Worm (Caenorhabditis elegans) whole organism, L2 larva: ENCODE results near the gene W01G7.4.

Source experiments
- R02D3.7 ChIP-seq: fragments of 150-350 bp; optimal IDR thresholded peaks from 2 replicates; lab custom pipeline; 2014; ENCODE audit warnings: missing biosample characterization, missing genetic modification characterization
- ama-1 ChIP-seq: fragments of 150-350 bp; optimal IDR thresholded peaks from 2 replicates; lab custom pipeline; 2018; ENCODE audit warnings: inconsistent platforms
- dmd-4 ChIP-seq: sonication (generic microtip); optimal IDR thresholded peaks from 2 replicates; lab custom pipeline; 2017; ENCODE audit warnings: missing biosample characterization, missing genetic modification characterization
- elt-1 ChIP-seq: fragments of 150-350 bp; optimal IDR thresholded peaks from 2 replicates; lab custom pipeline; 2014; ENCODE audit warnings: missing biosample characterization, missing genetic modification characterization
- elt-3 ChIP-seq: sonication (generic microtip); optimal IDR thresholded peaks from 2 replicates; lab custom pipeline; 2017; ENCODE audit warnings: missing biosample characterization, missing genetic modification characterization
- lsy-2 ChIP-seq, 2 experiments: fragments of 150-350 bp in 1 of 2; sonication (generic microtip) in 1 of 2; optimal IDR thresholded peaks; 2 replicates each; lab custom pipeline; 2014 to 2017; ENCODE audit warnings: missing biosample characterization in 2 of 2, missing genetic modification characterization in 2 of 2
- nhr-10 ChIP-seq: sonication (generic microtip); optimal IDR thresholded peaks from 2 replicates; lab custom pipeline; 2017; ENCODE audit warnings: missing biosample characterization, missing genetic modification characterization
- nhr-11 ChIP-seq: fragments of 150-350 bp; optimal IDR thresholded peaks from 2 replicates; lab custom pipeline; 2014; ENCODE audit warnings: missing biosample characterization, missing genetic modification characterization
- skn-1 ChIP-seq: sonication (generic microtip); optimal IDR thresholded peaks from 2 replicates; lab custom pipeline; 2017; ENCODE audit warnings: missing biosample characterization, missing genetic modification characterization
- unc-39 ChIP-seq: fragments of 150-350 bp; optimal IDR thresholded peaks from 2 replicates; lab custom pipeline; 2014; ENCODE audit warnings: missing biosample characterization, missing genetic modification characterization

DNA sequence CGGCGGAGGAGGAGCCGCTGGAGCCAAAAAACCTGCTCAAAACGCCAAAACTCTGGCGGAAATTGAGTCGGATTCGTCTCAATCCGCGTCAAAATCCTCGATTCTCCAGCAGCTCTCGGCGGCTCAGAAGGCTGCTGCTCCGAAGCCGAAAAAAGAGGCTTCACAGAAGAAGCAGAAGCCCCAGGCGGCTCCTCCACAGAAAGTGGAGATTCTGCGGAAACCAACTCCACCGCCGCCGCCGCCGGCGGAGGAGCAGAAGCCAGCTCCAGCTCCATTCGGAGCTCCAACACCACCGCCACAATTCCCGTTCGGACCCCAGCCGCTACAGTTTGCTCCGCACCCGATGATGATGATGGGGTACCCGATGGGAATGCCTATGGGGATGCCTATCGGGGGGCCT, 26.4 kb downstream of the W01G7.4 start:
- TF ChIP-seq lsy-2 (tag; optimal IDR thresholded peaks at IDR 0.05; lab: Kevin White, UChicago) (no peak), elt-1 (tag; lab: Kevin White, UChicago) (no peak), nhr-11 (tag; lab: Kevin White, UChicago) (no peak), unc-39 (tag; lab: Kevin White, UChicago) (no peak), skn-1 (no peak), dmd-4 (tag; lab: Kevin White, UChicago) (no peak), elt-3 (tag; lab: Kevin White, UChicago) (no peak), ama-1 (no peak), R02D3.7 (tag; lab: Kevin White, UChicago) (no peak), nhr-10 (tag; lab: Kevin White, UChicago) (no peak)
